Worm (Caenorhabditis elegans) whole organism, L4 larva: ENCODE data around the gene pat-9.
A peak's percentile ranks its signal among the peaks of the same experiment; 100 is the strongest.

Experiments used
- D1046.2 ChIP-seq: fragments of 200-800 bp; sonication (Bioruptor generic); IDR thresholded peaks from 2 replicates; pipeline ENCODE4 v1.3.6; 2022; ENCODE audit warnings: missing genetic modification characterization, missing compliant biosample characterization
- R02D3.7 ChIP-seq: fragments of 150-350 bp; sonication (generic microtip); optimal IDR thresholded peaks from 3 replicates; lab custom pipeline; 2014; ENCODE audit warnings: missing biosample characterization, missing genetic modification characterization
- T20F7.1 ChIP-seq: fragments of 200-800 bp; sonication (Bioruptor generic); optimal IDR thresholded peaks from 2 replicates; lab custom pipeline; 2018; ENCODE audit warnings: mild to moderate bottlenecking, missing genetic modification characterization, missing compliant biosample characterization
- T26A8.4 ChIP-seq: fragments of 200-800 bp; sonication (Bioruptor generic); IDR thresholded peaks from 2 replicates; pipeline ENCODE4 v1.3.6; 2022; ENCODE audit warnings: missing genetic modification characterization, missing compliant biosample characterization
- Y5F2A.4 ChIP-seq: fragments of 200-800 bp; sonication (Bioruptor generic); optimal IDR thresholded peaks from 2 replicates; lab custom pipeline; 2018; ENCODE audit warnings: mild to moderate bottlenecking, missing genetic modification characterization, missing compliant biosample characterization
- aha-1 ChIP-seq: fragments of 150-350 bp; peaks from one replicate; lab custom pipeline; 2014; ENCODE audit warnings: missing biosample characterization, missing genetic modification characterization
- ceh-20 ChIP-seq: fragments of 200-800 bp; sonication (Bioruptor generic); IDR thresholded peaks from 2 replicates; pipeline ENCODE4 v1.3.6; 2022; ENCODE audit warnings: missing genetic modification reagents, missing genetic modification characterization, missing compliant biosample characterization
- ces-1 ChIP-seq: fragments of 150-350 bp; sonication (generic microtip); optimal IDR thresholded peaks from 4 replicates; lab custom pipeline; 2014; ENCODE audit warnings: missing biosample characterization, missing genetic modification reagents, missing genetic modification characterization
- ctbp-1 ChIP-seq: fragments of 200-800 bp; sonication (Bioruptor generic); IDR thresholded peaks from 2 replicates; pipeline ENCODE4 v1.3.6; 2022; ENCODE audit warnings: missing genetic modification reagents, missing genetic modification characterization, missing compliant biosample characterization
- daf-16 ChIP-seq, 3 experiments: sonication (generic microtip); optimal IDR thresholded peaks; 2 replicates each; lab custom pipeline; 2016 to 2017; ENCODE audit warnings: missing genetic modification characterization in 3 of 3, missing genetic modification reagents in 3 of 3, mild to moderate bottlenecking in 2 of 3, missing compliant biosample characterization in 2 of 3, missing biosample characterization in 1 of 3, moderate library complexity in 1 of 3
- duxl-1 ChIP-seq: sonication (generic microtip); optimal IDR thresholded peaks from 2 replicates; lab custom pipeline; 2016; ENCODE audit warnings: mild to moderate bottlenecking, missing genetic modification characterization, moderate library complexity, missing compliant biosample characterization; ENCODE audit not compliant: poor library complexity
- dve-1 ChIP-seq: sonication (generic microtip); optimal IDR thresholded peaks from 2 replicates; lab custom pipeline; 2017; ENCODE audit warnings: antibody characterized with exemption, mild to moderate bottlenecking, missing genetic modification characterization, missing compliant biosample characterization; ENCODE audit not compliant: insufficient read depth
- egl-27 ChIP-seq: sonication (generic microtip); optimal IDR thresholded peaks from 3 replicates; lab custom pipeline; 2017; ENCODE audit warnings: missing biosample characterization, missing genetic modification reagents, missing genetic modification characterization
- egl-43 ChIP-seq: fragments of 200-800 bp; sonication (Bioruptor generic); IDR thresholded peaks from 2 replicates; pipeline ENCODE4 v1.3.6; 2022; ENCODE audit warnings: missing genetic modification reagents, missing genetic modification characterization, missing compliant biosample characterization
- gei-8 ChIP-seq: fragments of 200-800 bp; sonication (Bioruptor generic); optimal IDR thresholded peaks from 2 replicates; lab custom pipeline; 2018; ENCODE audit warnings: mild to moderate bottlenecking, missing genetic modification characterization, missing compliant biosample characterization
- hlh-30 ChIP-seq: sonication (generic microtip); optimal IDR thresholded peaks from 2 replicates; lab custom pipeline; 2017; ENCODE audit warnings: antibody characterized with exemption, mild to moderate bottlenecking, missing genetic modification characterization, missing compliant biosample characterization; ENCODE audit not compliant: insufficient read depth
- jun-1 ChIP-seq: fragments of 150-350 bp; optimal IDR thresholded peaks from 2 replicates; lab custom pipeline; 2014; ENCODE audit warnings: missing biosample characterization, missing genetic modification reagents, missing genetic modification characterization
- lim-7 ChIP-seq: fragments of 200-800 bp; sonication (Bioruptor generic); IDR thresholded peaks from 2 replicates; pipeline ENCODE4 v1.3.6; 2022; ENCODE audit warnings: missing genetic modification characterization, missing compliant biosample characterization
- lin-1 ChIP-seq: fragments of 200-800 bp; sonication (Bioruptor generic); IDR thresholded peaks from 2 replicates; pipeline ENCODE4 v1.3.6; 2022; ENCODE audit warnings: missing genetic modification reagents, missing genetic modification characterization, missing compliant biosample characterization
- lin-13 ChIP-seq: fragments of 150-350 bp; optimal IDR thresholded peaks from 2 replicates; lab custom pipeline; 2014; ENCODE audit warnings: missing biosample characterization, missing genetic modification reagents, missing genetic modification characterization
- lir-3 ChIP-seq: sonication (generic microtip); optimal IDR thresholded peaks from 2 replicates; lab custom pipeline; 2016; ENCODE audit warnings: mild to moderate bottlenecking, missing genetic modification characterization, missing compliant biosample characterization
- lsy-2 ChIP-seq, 2 experiments: fragments of 150-350 bp in 1 of 2; sonication (generic microtip) in 1 of 2; optimal IDR thresholded peaks; 2 replicates each; lab custom pipeline; 2014 to 2017; ENCODE audit warnings: missing biosample characterization in 2 of 2, missing genetic modification characterization in 2 of 2
- madf-5 ChIP-seq, 2 experiments: fragments of 200-800 bp; sonication (Bioruptor generic); IDR thresholded peaks; 2 replicates each; pipeline ENCODE4 v1.3.6; 2022; ENCODE audit warnings: missing compliant biosample characterization in 2 of 2, missing genetic modification characterization in 2 of 2
- madf-9 ChIP-seq: fragments of 200-800 bp; sonication (Bioruptor generic); conservative IDR thresholded peaks from 2 replicates; pipeline ENCODE4 v1.3.6; 2022; ENCODE audit warnings: missing genetic modification reagents, missing genetic modification characterization, missing compliant biosample characterization
- mxl-2 ChIP-seq: fragments of 200-800 bp; sonication (Bioruptor generic); conservative IDR thresholded peaks from 2 replicates; pipeline ENCODE4 v1.3.6; 2022; ENCODE audit warnings: missing genetic modification reagents, missing genetic modification characterization, missing compliant biosample characterization
- mxl-3 ChIP-seq: fragments of 200-800 bp; sonication (Bioruptor generic); optimal IDR thresholded peaks from 2 replicates; lab custom pipeline; 2018; ENCODE audit warnings: mild to moderate bottlenecking, missing genetic modification characterization, missing compliant biosample characterization
- nhr-77 ChIP-seq: fragments of 150-350 bp; optimal IDR thresholded peaks from 2 replicates; lab custom pipeline; 2014; ENCODE audit warnings: missing biosample characterization, missing genetic modification characterization
- pha-4 ChIP-seq, 2 experiments: fragments of 150-350 bp in 1 of 2; fragments of 200-800 bp in 1 of 2; sonication (Bioruptor generic) in 1 of 2; IDR thresholded peaks in 1 of 2; optimal IDR thresholded peaks in 1 of 2; 2 replicates each; pipeline versions ENCODE4 v1.3.6 to Lab custom; 2014 to 2022; ENCODE audit warnings: missing genetic modification characterization in 2 of 2, missing genetic modification reagents in 2 of 2, missing biosample characterization in 1 of 2, missing compliant biosample characterization in 1 of 2
- pqm-1 ChIP-seq: sonication (generic microtip); optimal IDR thresholded peaks from 2 replicates; lab custom pipeline; 2017; ENCODE audit warnings: missing biosample characterization, missing genetic modification characterization
- snpc-1.2 ChIP-seq: fragments of 200-800 bp; sonication (Bioruptor generic); IDR thresholded peaks from 2 replicates; pipeline ENCODE4 v1.3.6; 2022; ENCODE audit warnings: missing genetic modification reagents, missing genetic modification characterization, missing compliant biosample characterization
- snpc-4 ChIP-seq: fragments of 150-350 bp; optimal IDR thresholded peaks from 2 replicates; lab custom pipeline; 2014; ENCODE audit warnings: missing biosample characterization, missing genetic modification characterization
- spr-1 ChIP-seq: sonication (generic microtip); optimal IDR thresholded peaks from 2 replicates; lab custom pipeline; 2016; ENCODE audit warnings: mild to moderate bottlenecking, missing genetic modification characterization, missing compliant biosample characterization
- unc-130 ChIP-seq: sonication (generic microtip); optimal IDR thresholded peaks from 2 replicates; lab custom pipeline; 2016; ENCODE audit warnings: missing genetic modification reagents, missing genetic modification characterization, missing compliant biosample characterization
- unc-62 ChIP-seq, 3 experiments: fragments of 150-350 bp in 1 of 3; sonication (generic microtip); optimal IDR thresholded peaks in 2 of 3; peaks in 1 of 3; 1 replicate in 1 of 3; 2 replicates in 2 of 3; lab custom pipeline; 2014 to 2017; ENCODE audit warnings: missing biosample characterization in 3 of 3, missing genetic modification characterization in 3 of 3, missing genetic modification reagents in 3 of 3, missing genotype in 1 of 3
- vab-7 ChIP-seq: fragments of 200-800 bp; sonication (Bioruptor generic); IDR thresholded peaks from 2 replicates; pipeline ENCODE4 v1.3.6; 2022; ENCODE audit warnings: missing genetic modification reagents, missing genetic modification characterization, missing compliant biosample characterization
- zag-1 ChIP-seq: fragments of 150-350 bp; optimal IDR thresholded peaks from 2 replicates; lab custom pipeline; 2014; ENCODE audit warnings: missing biosample characterization, missing genetic modification characterization
- zfp-2 ChIP-seq: sonication (generic microtip); optimal IDR thresholded peaks from 2 replicates; lab custom pipeline; 2016; ENCODE audit warnings: mild to moderate bottlenecking, missing genetic modification characterization, missing compliant biosample characterization
- zfp-3 ChIP-seq: fragments of 200-800 bp; sonication (Bioruptor generic); conservative IDR thresholded peaks from 2 replicates; pipeline ENCODE4 v1.3.6; 2022; ENCODE audit warnings: missing genetic modification reagents, missing genetic modification characterization, missing compliant biosample characterization
- zip-11 ChIP-seq: fragments of 200-800 bp; sonication (Bioruptor generic); IDR thresholded peaks from 2 replicates; pipeline ENCODE4 v1.3.6; 2022; ENCODE audit warnings: missing genetic modification characterization, missing compliant biosample characterization
- ztf-11 ChIP-seq: fragments of 150-350 bp; optimal IDR thresholded peaks from 2 replicates; lab custom pipeline; 2014; ENCODE audit warnings: missing biosample characterization, missing genetic modification characterization

pat-9 gene

ce11 chrX:16502997-16503396, 33.7 kb upstream of the pat-9 start:
- TF ChIP-seq jun-1 (tag; lab: Kevin White, UChicago) (no peak), nhr-77 (peak; percentile 3), mxl-3 (GFP tag; lab: Kevin White, UChicago) (no peak), madf-5 (GFP tag; IDR thresholded peaks at IDR 0.05; lab: Robert Waterston, UW) (0 out of 4 replicates have a peak, but pooled peaks of 1 of the 2 experiments have one; percentile 73), ceh-20 (GFP tag; lab: Robert Waterston, UW) (0 out of 2 replicates have a peak, but pooled peaks have one; percentile 21), spr-1 (no peak), ztf-11 (tag; lab: Kevin White, UChicago) (no peak), zip-11 (no peak), hlh-30 (peak; percentile 21), madf-9 (0 out of 2 replicates have a peak, but pooled peaks have one; percentile 9), egl-27 (tag; lab: Kevin White, UChicago) (no peak), lin-13 (no peak), snpc-4 (no peak), mxl-2 (GFP tag; lab: Robert Waterston, UW) (no peak), zfp-3 (no peak), T26A8.4 (GFP tag; lab: Robert Waterston, UW) (no peak), egl-43 (GFP tag; lab: Robert Waterston, UW) (no peak), daf-16 (GFP tag; optimal IDR thresholded peaks at IDR 0.05; lab: Kevin White, UChicago) (peak in 1 of 2 experiments; percentile 50), daf-16 (tag; optimal IDR thresholded peaks at IDR 0.05; lab: Kevin White, UChicago) (peak; percentile 31), duxl-1 (tag; lab: Kevin White, UChicago) (peak; percentile 48), D1046.2 (GFP tag; lab: Robert Waterston, UW) (peak; percentile 74; the same call in 1 of the 2 replicates), zag-1 (no peak), R02D3.7 (tag; lab: Kevin White, UChicago) (no peak), dve-1 (tag; lab: Kevin White, UChicago) (peak; percentile 56), unc-62 (GFP tag; optimal IDR thresholded peaks at IDR 0.05 in 1 of 2; lab: Kevin White, UChicago) (peak in 1 of 2 experiments; percentile 89), unc-62 (tag; optimal IDR thresholded peaks at IDR 0.05; lab: Kevin White, UChicago) (no peak), lir-3 (no peak), unc-130 (GFP tag; lab: Kevin White, UChicago) (no peak), pqm-1 (tag; lab: Kevin White, UChicago) (no peak), snpc-1.2 (GFP tag; lab: Robert Waterston, UW) (0 out of 2 replicates have a peak, but pooled peaks have one; percentile 41), aha-1 (tag; lab: Kevin White, UChicago) (peak; percentile 81), ctbp-1 (GFP tag; lab: Robert Waterston, UW) (no peak), lsy-2 (tag; optimal IDR thresholded peaks at IDR 0.05; lab: Kevin White, UChicago) (no peak), T20F7.1 (GFP tag; lab: Kevin White, UChicago) (peak; percentile 37), vab-7 (GFP tag; lab: Robert Waterston, UW) (0 out of 2 replicates have a peak, but pooled peaks have one; percentile 41), pha-4 (GFP tag; IDR thresholded peaks at IDR 0.05; lab: Robert Waterston, UW) (peak; percentile 57; the same call in 1 of the 2 replicates), pha-4 (tag; optimal IDR thresholded peaks at IDR 0.05; lab: Kevin White, UChicago) (no peak), ces-1 (GFP tag; lab: Kevin White, UChicago) (no peak), Y5F2A.4 (GFP tag; lab: Kevin White, UChicago) (peak; percentile 11), lim-7 (peak; percentile 72; the same call in 1 of the 2 replicates), lin-1 (0 out of 2 replicates have a peak, but pooled peaks have one; percentile 17)

- TF ChIP-seq zfp-2 (no peak), lsy-2 (tag; optimal IDR thresholded peaks at IDR 0.05; lab: Kevin White, UChicago) (no peak), gei-8 (GFP tag; lab: Kevin White, UChicago) (no peak), aha-1 (tag; lab: Kevin White, UChicago) (no peak), ces-1 (GFP tag; lab: Kevin White, UChicago) (no peak), spr-1 (no peak)
Observed at ce11 chrX:16505348-16505747, 31.3 kb upstream of the pat-9 start, which contains the start of gene T25D1.3. Gene T25D1.3, plus strand, starts transcription at chrX:16505648.
